Worm (Caenorhabditis elegans) whole organism, mixed stage, embryonic: Measurements from ENCODE around the gene srbc-8.

ENCODE experiments used
- blmp-1 ChIP-seq: fragments of 150-350 bp; optimal IDR thresholded peaks from 2 replicates; lab custom pipeline; 2014; ENCODE audit warnings: missing biosample characterization, missing genetic modification characterization
- ces-1 ChIP-seq: fragments of 150-350 bp; optimal IDR thresholded peaks from 2 replicates; lab custom pipeline; 2014; ENCODE audit warnings: missing biosample characterization, missing genetic modification reagents, missing genetic modification characterization
- elt-3 ChIP-seq: fragments of 150-350 bp; optimal IDR thresholded peaks from 2 replicates; lab custom pipeline; 2014; ENCODE audit warnings: missing biosample characterization, missing genetic modification characterization
- lin-13 ChIP-seq: fragments of 150-350 bp; optimal IDR thresholded peaks from 2 replicates; lab custom pipeline; 2014; ENCODE audit warnings: missing biosample characterization, missing genetic modification characterization
- lsy-2 ChIP-seq: fragments of 150-350 bp; optimal IDR thresholded peaks from 2 replicates; lab custom pipeline; 2014; ENCODE audit warnings: missing biosample characterization, missing genetic modification characterization
- nhr-12 ChIP-seq: fragments of 150-350 bp; optimal IDR thresholded peaks from 2 replicates; lab custom pipeline; 2014; ENCODE audit warnings: missing biosample characterization, missing genetic modification characterization
- nhr-237 ChIP-seq: fragments of 150-350 bp; optimal IDR thresholded peaks from 2 replicates; lab custom pipeline; 2014; ENCODE audit warnings: missing biosample characterization, missing genetic modification characterization
- nhr-28 ChIP-seq: fragments of 150-350 bp; optimal IDR thresholded peaks from 2 replicates; lab custom pipeline; 2014; ENCODE audit warnings: missing biosample characterization, missing genetic modification characterization
- pha-4 ChIP-seq: fragments of 150-350 bp; optimal IDR thresholded peaks from 2 replicates; lab custom pipeline; 2018; ENCODE audit warnings: missing biosample characterization, missing genetic modification reagents, missing genetic modification characterization
- unc-120 ChIP-seq: sonication (generic microtip); optimal IDR thresholded peaks from 2 replicates; lab custom pipeline; 2017; ENCODE audit warnings: missing genetic modification characterization, missing compliant biosample characterization; ENCODE audit not compliant: poor library complexity, severe bottlenecking
- unc-39 ChIP-seq: fragments of 150-350 bp; optimal IDR thresholded peaks from 2 replicates; lab custom pipeline; 2014; ENCODE audit warnings: missing biosample characterization, missing genetic modification characterization
- unc-62 ChIP-seq: fragments of 150-350 bp; optimal IDR thresholded peaks from 2 replicates; lab custom pipeline; 2014; ENCODE audit warnings: missing biosample characterization, missing genetic modification reagents, missing genetic modification characterization

DNA sequence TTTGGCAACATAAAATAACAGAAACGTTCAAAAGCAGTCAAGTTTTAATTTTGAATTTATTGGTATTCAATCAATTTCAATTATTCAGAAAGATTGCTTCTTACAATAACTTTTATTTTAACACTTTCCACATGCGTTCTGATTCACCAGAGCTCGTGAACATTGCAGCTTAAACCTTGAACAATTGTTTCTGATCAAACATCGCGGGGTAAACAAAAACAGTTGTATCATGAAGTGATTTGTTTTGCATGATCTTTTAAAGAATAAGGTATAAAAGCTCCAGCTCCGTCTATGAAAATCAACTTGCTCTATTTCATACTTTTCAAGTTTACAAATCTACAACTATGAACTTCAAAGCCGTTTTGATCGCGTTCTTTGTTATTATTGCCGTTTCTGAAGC, 38.5 kb upstream of the srbc-8 start, which contains the start of gene C54F6.6:
- TF ChIP-seq unc-62 (no peak), nhr-12 (tag; lab: Kevin White, UChicago) (no peak), nhr-237 (tag; lab: Kevin White, UChicago) (no peak), blmp-1 (tag; lab: Kevin White, UChicago) (no peak), lsy-2 (no peak), elt-3 (tag; lab: Kevin White, UChicago) (no peak), pha-4 (tag; lab: Kevin White, UChicago) (no peak), lin-13 (tag; lab: Kevin White, UChicago) (no peak), nhr-28 (tag; lab: Kevin White, UChicago) (no peak), ces-1 (GFP tag; lab: Kevin White, UChicago) (no peak), unc-120 (tag; lab: Kevin White, UChicago) (no peak), unc-39 (tag; lab: Kevin White, UChicago) (no peak)
